Worm (Caenorhabditis elegans): ENCODE data around the gene T08D2.4.
"Not testable (repeated sequence)": the region's sequence is repeated elsewhere in the genome, so short reads cannot be mapped to it uniquely, and the experiment has no call there.

- TF ChIP-seq sox-4 (tag; optimal IDR thresholded peaks at IDR 0.05); hlh-30 (tag; optimal IDR thresholded peaks at IDR 0.05; ENCODE audit: insufficient read depth); hlh-13 (GFP tag; optimal IDR thresholded peaks at IDR 0.05); pag-3 (tag; optimal IDR thresholded peaks at IDR 0.05; ENCODE audit: borderline replicate concordance); tbx-2 (tag; optimal IDR thresholded peaks at IDR 0.05); unc-55 (GFP tag; optimal IDR thresholded peaks at IDR 0.05); ama-1 (optimal IDR thresholded peaks at IDR 0.05); K02D7.2 (tag; optimal IDR thresholded peaks at IDR 0.05); pha-2 (tag; optimal IDR thresholded peaks at IDR 0.05); Y22D7AL.16 (tag; optimal IDR thresholded peaks at IDR 0.05): not testable (repeated sequence)
Measured at ce11 chrX:183572-183971, 6.4 kb downstream of the T08D2.4 start.
